Comparison of ENCODE assay signal across 2 fruit fly cellular contexts in genomic region chr3L:993709-994108, dm6.
A peak's percentile ranks its signal among the peaks of the same experiment; 100 is the strongest.
TF ChIP-seq lines count a peak whose summit lies in the region.

aln (plus strand) TSS chr3L:993983.

- no peak for TF ChIP-seq CTCF in whole organism, embryonic (GFP tag; optimal IDR thresholded peaks at IDR 0.05; lab: Kevin White, UChicago)

TF ChIP-seq in whole organism, embryonic, 481 proteins besides CTCF, POLR2A, EP300 and RAD21:
- TF ChIP-seq BEAF-32 (GFP tag; optimal IDR thresholded peaks at IDR 0.05; lab: Kevin White, UChicago) (peak; percentile 42), CG30020 (tag; optimal IDR thresholded peaks at IDR 0.05; lab: Kevin White, UChicago) (no peak), Scr (GFP tag; IDR thresholded peaks at IDR 0.05; lab: Robert Waterston, UW; ENCODE audit: partially characterized antibody) (0 out of 2 replicates have a peak, but pooled peaks have one; percentile 23), ewg (GFP tag; optimal IDR thresholded peaks at IDR 0.05; lab: Kevin White, UChicago) (peak; percentile 99), trh (GFP tag; optimal IDR thresholded peaks at IDR 0.05; lab: Kevin White, UChicago) (no peak), rib (GFP tag; IDR thresholded peaks at IDR 0.05; lab: Robert Waterston, UW) (no peak), YL-1 (GFP tag; optimal IDR thresholded peaks at IDR 0.05; lab: Kevin White, UChicago) (no peak), CG16813 (GFP tag; IDR thresholded peaks at IDR 0.05; lab: Robert Waterston, UW; ENCODE audit: partially characterized antibody) (no peak), CG42726 (GFP tag; IDR thresholded peaks at IDR 0.05; lab: Robert Waterston, UW; ENCODE audit: partially characterized antibody) (0 out of 2 replicates have a peak, but pooled peaks have one; percentile 8), CG4328 (GFP tag; optimal IDR thresholded peaks at IDR 0.05; lab: Kevin White, UChicago) (no peak), CG9932 (GFP tag; IDR thresholded peaks at IDR 0.05; lab: Robert Waterston, UW) (0 out of 2 replicates have a peak, but pooled peaks have one; percentile 35), CG15514 (GFP tag; optimal IDR thresholded peaks at IDR 0.05; lab: Kevin White, UChicago) (peak; percentile 12), Mad (GFP tag; optimal IDR thresholded peaks at IDR 0.05; lab: Kevin White, UChicago) (no peak), Pdp1 (GFP tag; optimal IDR thresholded peaks at IDR 0.05; lab: Kevin White, UChicago) (no peak), toy (GFP tag; IDR thresholded peaks at IDR 0.05; lab: Robert Waterston, UW) (no peak), gro (GFP tag; optimal IDR thresholded peaks at IDR 0.05; lab: Kevin White, UChicago) (no peak), amos (GFP tag; IDR thresholded peaks at IDR 0.05; lab: Robert Waterston, UW; ENCODE audit: partially characterized antibody) (peak; percentile 60; the same call in 1 of the 2 replicates), slbo (GFP tag; IDR thresholded peaks at IDR 0.05; lab: Robert Waterston, UW) (peak; percentile 32; the same call in 1 of the 2 replicates), sqz (GFP tag; optimal IDR thresholded peaks at IDR 0.05; lab: Kevin White, UChicago) (no peak), CG13287 (GFP tag; IDR thresholded peaks at IDR 0.05; lab: Robert Waterston, UW; ENCODE audit: partially characterized antibody) (peak; percentile 37; the same call in 1 of the 2 replicates), CG7556 (GFP tag; optimal IDR thresholded peaks at IDR 0.05; lab: Kevin White, UChicago) (no peak), Dbx (GFP tag; IDR thresholded peaks at IDR 0.05; lab: Robert Waterston, UW) (0 out of 3 replicates have a peak, but pooled peaks have one; percentile 32), Bdp1 (GFP tag; optimal IDR thresholded peaks at IDR 0.05; lab: Kevin White, UChicago) (no peak), Bgb (GFP tag; IDR thresholded peaks at IDR 0.05; lab: Robert Waterston, UW; ENCODE audit: partially characterized antibody) (peak; percentile 35; the same call in 1 of the 2 replicates), fd96Cb (tag; optimal IDR thresholded peaks at IDR 0.05; lab: Kevin White, UChicago) (no peak), CG4707 (GFP tag; optimal IDR thresholded peaks at IDR 0.05; lab: Kevin White, UChicago) (no peak), pzg (GFP tag; optimal IDR thresholded peaks at IDR 0.05; lab: Kevin White, UChicago) (peak; percentile 37), CG11085 (GFP tag; IDR thresholded peaks at IDR 0.05; lab: Robert Waterston, UW) (no peak), dmrt99B (tag; optimal IDR thresholded peaks at IDR 0.05; lab: Kevin White, UChicago) (no peak), row (GFP tag; IDR thresholded peaks at IDR 0.05; lab: Robert Waterston, UW) (0 out of 3 replicates have a peak, but pooled peaks have one; percentile 47), unc-4 (GFP tag; IDR thresholded peaks at IDR 0.05; lab: Robert Waterston, UW; ENCODE audit: partially characterized antibody) (peak; percentile 53; the same call in 1 of the 2 replicates), sens-2 (GFP tag; IDR thresholded peaks at IDR 0.05; lab: Robert Waterston, UW) (no peak), tll (GFP tag; optimal IDR thresholded peaks at IDR 0.05; lab: Kevin White, UChicago) (no peak), Awh (GFP tag; IDR thresholded peaks at IDR 0.05; lab: Robert Waterston, UW) (no peak), Dref (GFP tag; IDR thresholded peaks at IDR 0.05; lab: Robert Waterston, UW) (peak; percentile 48), CG7839 (tag; optimal IDR thresholded peaks at IDR 0.05; lab: Kevin White, UChicago) (no peak)

TF ChIP-seq in whole organism, prepupa, 60 proteins besides CTCF, POLR2A, EP300 and RAD21:
- TF ChIP-seq achi (GFP tag; optimal IDR thresholded peaks at IDR 0.05; lab: Kevin White, UChicago) (peak; percentile 59), dsx (GFP tag; optimal IDR thresholded peaks at IDR 0.05; lab: Kevin White, UChicago; ENCODE audit: poor library complexity, severe bottlenecking) (no peak), CG6808 (GFP tag; optimal IDR thresholded peaks at IDR 0.05; lab: Kevin White, UChicago) (peak; percentile 50)
